Worm (Caenorhabditis elegans): Measurements from ENCODE around the gene Y41C4A.22.

DNA sequence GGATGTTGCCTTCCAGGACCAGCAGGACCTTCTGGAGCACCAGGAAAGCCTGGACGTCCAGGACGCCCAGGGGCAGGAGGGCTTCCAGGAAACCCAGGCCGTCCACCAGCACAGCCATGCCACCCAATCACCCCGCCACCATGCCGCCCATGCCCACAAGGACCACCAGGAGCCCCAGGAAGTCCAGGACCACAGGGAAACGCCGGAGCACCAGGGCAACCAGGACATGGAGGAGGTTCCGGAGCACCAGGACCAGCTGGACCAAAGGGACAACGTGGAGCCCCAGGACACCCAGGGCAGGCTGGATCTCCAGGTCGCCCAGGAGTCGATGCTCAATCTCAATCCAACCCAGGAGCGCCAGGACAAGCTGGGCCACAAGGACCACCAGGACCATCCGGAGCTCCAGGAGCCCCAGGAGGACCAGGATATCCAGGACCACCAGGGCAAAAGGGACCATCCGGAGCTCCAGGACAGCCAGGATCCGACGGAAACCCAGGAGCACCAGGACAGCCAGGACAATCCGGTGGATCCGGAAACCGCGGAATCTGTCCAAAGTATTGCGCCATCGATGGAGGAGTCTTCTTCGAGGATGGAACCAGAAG is 9.4 kb downstream of the Y41C4A.22 start:
- TF ChIP-seq ztf-16 (tag; optimal IDR thresholded peaks at IDR 0.05) (no peak), ama-1 (optimal IDR thresholded peaks at IDR 0.05) (no peak), fax-1 (tag; optimal IDR thresholded peaks at IDR 0.05) (no peak), elt-2 (tag; optimal IDR thresholded peaks at IDR 0.05) (no peak), ceh-18 (tag; optimal IDR thresholded peaks at IDR 0.05) (no peak)
